Worm (Caenorhabditis elegans) whole organism, L2 larva: Measurements from ENCODE around the gene alh-1.

Experiments used
- R02D3.7 ChIP-seq: fragments of 150-350 bp; optimal IDR thresholded peaks from 2 replicates; lab custom pipeline; 2014; ENCODE audit warnings: missing biosample characterization, missing genetic modification characterization
- ZK546.5 ChIP-seq: sonication (generic microtip); optimal IDR thresholded peaks from 2 replicates; lab custom pipeline; 2017; ENCODE audit warnings: missing biosample characterization, missing genetic modification characterization
- dmd-4 ChIP-seq: sonication (generic microtip); optimal IDR thresholded peaks from 2 replicates; lab custom pipeline; 2017; ENCODE audit warnings: missing biosample characterization, missing genetic modification characterization
- mab-5 ChIP-seq: fragments of 150-350 bp; optimal IDR thresholded peaks from 2 replicates; lab custom pipeline; 2014; ENCODE audit warnings: missing biosample characterization, missing genetic modification characterization
- nhr-10 ChIP-seq: sonication (generic microtip); optimal IDR thresholded peaks from 2 replicates; lab custom pipeline; 2017; ENCODE audit warnings: missing biosample characterization, missing genetic modification characterization
- nhr-25 ChIP-seq: fragments of 150-350 bp; sonication (generic microtip); optimal IDR thresholded peaks from 3 replicates; lab custom pipeline; 2014; ENCODE audit warnings: missing biosample characterization, missing genetic modification characterization
- peb-1 ChIP-seq: fragments of 150-350 bp; optimal IDR thresholded peaks from 2 replicates; lab custom pipeline; 2014; ENCODE audit warnings: missing biosample characterization, missing genetic modification characterization
- ztf-11 ChIP-seq: sonication (generic microtip); optimal IDR thresholded peaks from 2 replicates; lab custom pipeline; 2017; ENCODE audit warnings: missing biosample characterization, missing genetic modification characterization

- TF ChIP-seq mab-5 (tag; lab: Kevin White, UChicago) (no peak), nhr-10 (tag; lab: Kevin White, UChicago) (no peak), dmd-4 (no peak), nhr-25 (tag; lab: Kevin White, UChicago) (no peak), ztf-11 (tag; lab: Kevin White, UChicago) (no peak), R02D3.7 (no peak), ZK546.5 (tag; lab: Kevin White, UChicago) (no peak), peb-1 (tag; lab: Kevin White, UChicago) (no peak)
These were observed 3.9 kb downstream of the alh-1 start, which contains the start of gene cox-6A for ce11 chrIII:5081573-5081823.
